Fruit fly (Drosophila melanogaster) whole organism, embryonic: Measurements from ENCODE around the gene Uxt.

ENCODE experiments used
- Atf6 ChIP-seq: fragments of 200-800 bp; sonication (Bioruptor generic); IDR thresholded peaks from 2 replicates; pipeline ENCODE4 v1.3.6; 2022; ENCODE audit warnings: missing biosample characterization, missing genetic modification characterization
- BEAF-32 ChIP-seq: fragments of 200-800 bp; sonication (Bioruptor generic); optimal IDR thresholded peaks from 3 replicates; lab custom pipeline; 2017; ENCODE audit warnings: missing biosample characterization, missing genetic modification characterization, mild to moderate bottlenecking, moderate library complexity, missing genetic modification reagents
- CG10147 ChIP-seq: fragments of 200-800 bp; sonication (Bioruptor generic); optimal IDR thresholded peaks from 2 replicates; lab custom pipeline; 2019; ENCODE audit warnings: missing biosample characterization, mild to moderate bottlenecking, missing genetic modification characterization, moderate library complexity
- CG10274 ChIP-seq: fragments of 200-800 bp; sonication (Bioruptor generic); optimal IDR thresholded peaks from 3 replicates; lab custom pipeline; 2017; ENCODE audit warnings: missing biosample characterization, mild to moderate bottlenecking, missing genetic modification characterization
- CG10654 ChIP-seq: fragments of 200-800 bp; sonication (Bioruptor generic); optimal IDR thresholded peaks from 2 replicates; lab custom pipeline; 2016; ENCODE audit warnings: missing biosample characterization, missing genetic modification characterization
- CG11696 ChIP-seq: fragments of 200-800 bp; sonication (Bioruptor generic); IDR thresholded peaks from 2 replicates; pipeline ENCODE4 v1.3.6; 2022; ENCODE audit warnings: missing biosample characterization, missing genetic modification characterization
- CG1792 ChIP-seq: fragments of 200-800 bp; sonication (Bioruptor generic); optimal IDR thresholded peaks from 2 replicates; lab custom pipeline; 2016; ENCODE audit warnings: missing biosample characterization, missing genetic modification characterization
- CG18262 ChIP-seq: fragments of 200-800 bp; optimal IDR thresholded peaks from 3 replicates; lab custom pipeline; 2019; ENCODE audit warnings: missing biosample characterization, mild to moderate bottlenecking, missing genetic modification characterization, moderate library complexity
- CG30020 ChIP-seq: fragments of 200-800 bp; optimal IDR thresholded peaks from 2 replicates; lab custom pipeline; 2019; ENCODE audit warnings: missing biosample characterization, mild to moderate bottlenecking, missing genetic modification characterization, moderate library complexity
- CG33213 ChIP-seq: fragments of 200-800 bp; sonication (Bioruptor generic); optimal IDR thresholded peaks from 3 replicates; lab custom pipeline; 2016; ENCODE audit warnings: missing biosample characterization, missing genetic modification characterization
- CG6654 ChIP-seq: fragments of 200-800 bp; sonication (Bioruptor generic); optimal IDR thresholded peaks from 2 replicates; lab custom pipeline; 2017; ENCODE audit warnings: missing biosample characterization, mild to moderate bottlenecking, missing genetic modification characterization
- CG6689 ChIP-seq: fragments of 200-800 bp; sonication (Bioruptor generic); IDR thresholded peaks from 2 replicates; pipeline ENCODE4 v1.3.6; 2022; ENCODE audit warnings: missing biosample characterization, missing genetic modification characterization
- CG8944 ChIP-seq: fragments of 200-800 bp; sonication (Bioruptor generic); optimal IDR thresholded peaks from 3 replicates; lab custom pipeline; 2016; ENCODE audit warnings: missing biosample characterization, missing genetic modification characterization
- CG9817 ChIP-seq: fragments of 200-800 bp; sonication (Bioruptor generic); optimal IDR thresholded peaks from 2 replicates; lab custom pipeline; 2018; ENCODE audit warnings: missing biosample characterization, mild to moderate bottlenecking, missing genetic modification characterization, moderate library complexity
- Chrac-16 ChIP-seq: fragments of 200-800 bp; sonication (Bioruptor generic); optimal IDR thresholded peaks from 3 replicates; lab custom pipeline; 2016; ENCODE audit warnings: missing biosample characterization, missing genetic modification characterization
- CrebB ChIP-seq: fragments of 200-800 bp; sonication (Bioruptor generic); optimal IDR thresholded peaks from 3 replicates; lab custom pipeline; 2018; ENCODE audit warnings: missing biosample characterization, mild to moderate bottlenecking, missing genetic modification characterization
- D19B ChIP-seq: fragments of 200-800 bp; sonication (Bioruptor generic); optimal IDR thresholded peaks from 2 replicates; lab custom pipeline; 2017; ENCODE audit warnings: missing biosample characterization, mild to moderate bottlenecking, missing genetic modification characterization
- Deaf1 ChIP-seq: fragments of 200-800 bp; optimal IDR thresholded peaks from 3 replicates; lab custom pipeline; 2019; ENCODE audit warnings: missing biosample characterization, mild to moderate bottlenecking, missing genetic modification characterization, moderate library complexity
- Doc2 ChIP-seq: fragments of 200-800 bp; sonication (Bioruptor generic); IDR thresholded peaks from 2 replicates; pipeline ENCODE4 v1.3.6; 2022; ENCODE audit warnings: missing biosample characterization, missing genetic modification characterization
- Ets65A ChIP-seq: fragments of 200-800 bp; sonication (Bioruptor generic); peaks from one replicate; lab custom pipeline; 2016; ENCODE audit warnings: missing biosample characterization, missing genetic modification characterization
- HLH3B ChIP-seq: fragments of 200-800 bp; sonication (Bioruptor generic); IDR thresholded peaks from 2 replicates; pipeline ENCODE4 v1.3.6; 2022; ENCODE audit warnings: missing biosample characterization, missing genetic modification characterization
- Hey ChIP-seq: fragments of 200-800 bp; sonication (Bioruptor generic); optimal IDR thresholded peaks from 3 replicates; lab custom pipeline; 2018; ENCODE audit warnings: missing biosample characterization, mild to moderate bottlenecking, missing genetic modification characterization
- Hr3 ChIP-seq: fragments of 200-800 bp; sonication (Bioruptor generic); optimal IDR thresholded peaks from 3 replicates; lab custom pipeline; 2016; ENCODE audit warnings: missing biosample characterization, missing genetic modification characterization
- Hr78 ChIP-seq, 2 experiments: fragments of 200-800 bp in 1 of 2; fragments of >200 bp in 1 of 2; sonication (Bioruptor generic) in 1 of 2; optimal IDR thresholded peaks; 2 replicates each; lab custom pipeline; 2017 to 2019; ENCODE audit warnings: missing biosample characterization in 2 of 2, missing genetic modification characterization in 2 of 2, mild to moderate bottlenecking in 1 of 2, moderate library complexity in 1 of 2
- Kr ChIP-seq: fragments of 200-800 bp; sonication (Bioruptor generic); optimal IDR thresholded peaks from 2 replicates; lab custom pipeline; 2017; ENCODE audit warnings: missing biosample characterization, mild to moderate bottlenecking, missing genetic modification characterization
- NK7.1 ChIP-seq: fragments of 200-800 bp; sonication (Bioruptor generic); optimal IDR thresholded peaks from 3 replicates; lab custom pipeline; 2016; ENCODE audit warnings: missing biosample characterization, missing genetic modification characterization
- Oaz ChIP-seq: fragments of 200-800 bp; sonication (Bioruptor generic); IDR thresholded peaks from 2 replicates; pipeline ENCODE4 v1.3.6; 2022; ENCODE audit warnings: missing biosample characterization, missing genetic modification characterization
- PHDP ChIP-seq: fragments of 200-800 bp; sonication (Bioruptor generic); optimal IDR thresholded peaks from 3 replicates; lab custom pipeline; 2018; ENCODE audit warnings: missing biosample characterization, mild to moderate bottlenecking, missing genetic modification characterization, moderate library complexity
- Scr ChIP-seq: fragments of 200-800 bp; sonication (Bioruptor generic); IDR thresholded peaks from 2 replicates; pipeline ENCODE4 v1.3.6; 2022; ENCODE audit warnings: missing biosample characterization, missing genetic modification characterization; ENCODE audit not compliant: partially characterized antibody
- Six4 ChIP-seq: fragments of 200-800 bp; sonication (Bioruptor generic); optimal IDR thresholded peaks from 2 replicates; lab custom pipeline; 2016; ENCODE audit warnings: missing biosample characterization, missing genetic modification characterization
- Sox100B ChIP-seq: fragments of 200-800 bp; sonication (Bioruptor generic); optimal IDR thresholded peaks from 3 replicates; lab custom pipeline; 2018; ENCODE audit warnings: missing biosample characterization, mild to moderate bottlenecking, missing genetic modification characterization
- Ssrp ChIP-seq: fragments of 200-800 bp; sonication (Bioruptor generic); optimal IDR thresholded peaks from 2 replicates; lab custom pipeline; 2018; ENCODE audit warnings: missing biosample characterization, mild to moderate bottlenecking, missing genetic modification characterization, moderate library complexity
- Stat92E ChIP-seq, 3 experiments: fragments of >200 bp in 2 of 3; fragments of 200-800 bp in 1 of 3; sonication (Bioruptor generic) in 1 of 3; optimal IDR thresholded peaks; 2 replicates each; lab custom pipeline; 2017 to 2019; ENCODE audit warnings: missing biosample characterization in 3 of 3, missing genetic modification characterization in 3 of 3, mild to moderate bottlenecking in 1 of 3, moderate library complexity in 1 of 3
- Taf1 ChIP-seq: fragments of 200-800 bp; sonication (Bioruptor generic); IDR thresholded peaks from 2 replicates; pipeline ENCODE4 v1.3.6; 2022; ENCODE audit warnings: missing biosample characterization, missing genetic modification characterization
- ac ChIP-seq: fragments of 200-800 bp; sonication (Bioruptor generic); optimal IDR thresholded peaks from 3 replicates; lab custom pipeline; 2017; ENCODE audit warnings: missing biosample characterization, mild to moderate bottlenecking, missing genetic modification characterization
- al ChIP-seq: fragments of 200-800 bp; sonication (Bioruptor generic); IDR thresholded peaks from 2 replicates; pipeline ENCODE4 v1.3.6; 2022; ENCODE audit warnings: missing biosample characterization, missing genetic modification characterization
- bab2 ChIP-seq: fragments of 200-800 bp; sonication (Bioruptor generic); optimal IDR thresholded peaks from 2 replicates; lab custom pipeline; 2016; ENCODE audit warnings: missing biosample characterization, missing genetic modification characterization
- croc ChIP-seq: fragments of 200-800 bp; sonication (Bioruptor generic); conservative IDR thresholded peaks from 3 replicates; pipeline ENCODE4 v1.3.6; 2022; ENCODE audit warnings: missing biosample characterization, missing genetic modification characterization
- en ChIP-seq: fragments of 200-800 bp; sonication (Bioruptor generic); optimal IDR thresholded peaks from 2 replicates; lab custom pipeline; 2016; ENCODE audit warnings: missing biosample characterization, missing genetic modification characterization
- fd102C ChIP-seq: fragments of 200-800 bp; sonication (Bioruptor generic); optimal IDR thresholded peaks from 2 replicates; lab custom pipeline; 2018; ENCODE audit warnings: missing biosample characterization, mild to moderate bottlenecking, missing genetic modification characterization, moderate library complexity
- inv ChIP-seq: fragments of 200-800 bp; sonication (Bioruptor generic); IDR thresholded peaks from 2 replicates; pipeline ENCODE4 v1.3.6; 2022; ENCODE audit warnings: missing biosample characterization, missing genetic modification characterization; ENCODE audit not compliant: partially characterized antibody
- kay ChIP-seq: fragments of 200-800 bp; sonication (Bioruptor generic); optimal IDR thresholded peaks from 2 replicates; lab custom pipeline; 2016; ENCODE audit warnings: missing biosample characterization, missing genetic modification characterization
- klu ChIP-seq: fragments of 200-800 bp; sonication (Bioruptor generic); IDR thresholded peaks from 2 replicates; pipeline ENCODE4 v1.3.6; 2022; ENCODE audit warnings: missing biosample characterization, missing genetic modification characterization
- lmd ChIP-seq: fragments of 200-800 bp; sonication (Bioruptor generic); IDR thresholded peaks from 2 replicates; pipeline ENCODE4 v1.3.6; 2022; ENCODE audit warnings: missing biosample characterization, missing genetic modification characterization
- lola ChIP-seq, 3 experiments: fragments of >200 bp in 2 of 3; fragments of 200-800 bp in 1 of 3; sonication (Bioruptor generic) in 1 of 3; optimal IDR thresholded peaks; 2 replicates each; lab custom pipeline; 2017 to 2019; ENCODE audit warnings: missing biosample characterization in 3 of 3, missing genetic modification characterization in 3 of 3, mild to moderate bottlenecking in 1 of 3, moderate library complexity in 1 of 3
- nau ChIP-seq: fragments of 200-800 bp; sonication (Bioruptor generic); optimal IDR thresholded peaks from 3 replicates; lab custom pipeline; 2017; ENCODE audit warnings: missing biosample characterization, mild to moderate bottlenecking, missing genetic modification characterization, missing genetic modification reagents
- sob ChIP-seq: fragments of 200-800 bp; sonication (Bioruptor generic); IDR thresholded peaks from 2 replicates; pipeline ENCODE4 v1.3.6; 2022; ENCODE audit warnings: missing biosample characterization, missing genetic modification characterization
- stc ChIP-seq: fragments of 200-800 bp; sonication (Bioruptor generic); IDR thresholded peaks from 2 replicates; pipeline ENCODE4 v1.3.6; 2022; ENCODE audit warnings: missing biosample characterization, missing genetic modification characterization
- ttk ChIP-seq: fragments of 200-800 bp; sonication (Bioruptor generic); IDR thresholded peaks from 2 replicates; pipeline ENCODE4 v2.1.2; 2022; ENCODE audit warnings: missing biosample characterization, missing genetic modification characterization
- tup ChIP-seq: fragments of 200-800 bp; sonication (Bioruptor generic); optimal IDR thresholded peaks from 2 replicates; lab custom pipeline; 2016; ENCODE audit warnings: missing biosample characterization, mild to moderate bottlenecking, missing genetic modification characterization, moderate library complexity

Uxt gene

dm6 chr2L:15254229-15254861 lies 2.0 kb upstream of the Uxt start (continued):
- TF ChIP-seq HLH3B (GFP tag; lab: Robert Waterston, UW) = peak; percentile 40; the same call in 1 of the 2 replicates
- TF ChIP-seq sob (GFP tag; lab: Robert Waterston, UW) = peak; percentile 63; the same call in 1 of the 2 replicates
- peak; percentile 16; the same call in 1 of the 2 replicates for TF ChIP-seq ttk (GFP tag; lab: Robert Waterston, UW)
- no peak for TF ChIP-seq Kr (GFP tag; lab: Kevin White, UChicago)
- TF ChIP-seq kay (GFP tag; lab: Kevin White, UChicago) = peak; percentile 17
- no peak for TF ChIP-seq CrebB (tag; lab: Kevin White, UChicago)
- no peak for TF ChIP-seq CG1792 (GFP tag; lab: Kevin White, UChicago)
- TF ChIP-seq Deaf1 = no peak
- TF ChIP-seq Oaz (GFP tag; lab: Robert Waterston, UW) = peak; percentile 23; the same call in 1 of the 2 replicates
- no peak; the same call in 1 of the 2 replicates for TF ChIP-seq klu (GFP tag; lab: Robert Waterston, UW)
- no peak for TF ChIP-seq CG10654
- no peak for TF ChIP-seq CG10147 (GFP tag; lab: Kevin White, UChicago)
- no peak for TF ChIP-seq CG6654 (GFP tag; lab: Kevin White, UChicago)
- TF ChIP-seq Scr (GFP tag; lab: Robert Waterston, UW) = no peak
- peak; percentile 56; the same call in 1 of the 2 replicates for TF ChIP-seq CG6689
- no peak for TF ChIP-seq BEAF-32 (GFP tag; lab: Kevin White, UChicago)
- no peak for TF ChIP-seq Hr78 (GFP tag; optimal IDR thresholded peaks at IDR 0.05; lab: Kevin White, UChicago)
- peak; percentile 18 for TF ChIP-seq Sox100B (GFP tag; lab: Kevin White, UChicago)
- peak; percentile 91 for TF ChIP-seq Ets65A
- no peak for TF ChIP-seq Taf1 (GFP tag; lab: Robert Waterston, UW)
- TF ChIP-seq en (GFP tag; lab: Kevin White, UChicago) = no peak
- TF ChIP-seq lola (GFP tag; optimal IDR thresholded peaks at IDR 0.05; lab: Kevin White, UChicago) = no peak
- TF ChIP-seq CG9817 = peak; percentile 5
- peak; percentile 33 for TF ChIP-seq PHDP (tag; lab: Kevin White, UChicago)
- no peak for TF ChIP-seq croc (GFP tag; lab: Robert Waterston, UW)
- TF ChIP-seq fd102C = no peak
- TF ChIP-seq lmd (GFP tag; lab: Robert Waterston, UW) = peak; percentile 60
- TF ChIP-seq Atf6 (GFP tag; lab: Robert Waterston, UW) = peak; percentile 64; the same call in 1 of the 2 replicates
- TF ChIP-seq al (GFP tag; lab: Robert Waterston, UW) = no peak; the same call in 1 of the 2 replicates
- peak; percentile 10 for TF ChIP-seq D19B (GFP tag; lab: Kevin White, UChicago)
- no peak for TF ChIP-seq ac
- TF ChIP-seq inv (GFP tag; lab: Robert Waterston, UW) = no peak
- TF ChIP-seq CG33213 (GFP tag; lab: Kevin White, UChicago) = peak; percentile 4
- TF ChIP-seq CG10274 (GFP tag; lab: Kevin White, UChicago) = no peak
- peak; percentile 39 for TF ChIP-seq Ssrp (tag; lab: Kevin White, UChicago)
- TF ChIP-seq nau = no peak
- no peak for TF ChIP-seq Chrac-16 (GFP tag; lab: Kevin White, UChicago)
- TF ChIP-seq tup (GFP tag; lab: Kevin White, UChicago) = no peak
- no peak for TF ChIP-seq CG8944 (GFP tag; lab: Kevin White, UChicago)
- peak; percentile 60 for TF ChIP-seq CG18262 (tag; lab: Kevin White, UChicago)
- peak; percentile 29 for TF ChIP-seq Hr3
- no peak for TF ChIP-seq CG11696 (GFP tag; lab: Robert Waterston, UW)
- no peak for TF ChIP-seq Doc2 (GFP tag; lab: Robert Waterston, UW)
- no peak for TF ChIP-seq NK7.1
- TF ChIP-seq Hey (tag; lab: Kevin White, UChicago) = no peak
- peak; percentile 48; the same call in 1 of the 2 replicates for TF ChIP-seq stc (GFP tag; lab: Robert Waterston, UW)
- no peak for TF ChIP-seq CG30020
- TF ChIP-seq Six4 (GFP tag; lab: Kevin White, UChicago) = no peak
- no peak for TF ChIP-seq Stat92E (GFP tag; optimal IDR thresholded peaks at IDR 0.05; lab: Kevin White, UChicago)
- TF ChIP-seq bab2 (GFP tag; lab: Kevin White, UChicago) = peak; percentile 61
